Worm (Caenorhabditis elegans) whole organism, young adult: ENCODE measurements around the gene F26A1.7.

Experiments
- D2030.7 ChIP-seq: fragments of 200-800 bp; sonication (Bioruptor generic); IDR thresholded peaks from 2 replicates; pipeline ENCODE4 v1.3.6; 2022; ENCODE audit warnings: missing genetic modification reagents, missing genetic modification characterization, missing compliant biosample characterization
- F49E8.2 ChIP-seq: sonication (generic microtip); optimal IDR thresholded peaks from 3 replicates; lab custom pipeline; 2017; ENCODE audit warnings: missing genetic modification characterization, mild to moderate bottlenecking, missing compliant biosample characterization, antibody characterized with exemption, moderate library complexity; ENCODE audit not compliant: insufficient read depth
- F52B5.7 ChIP-seq: sonication (generic microtip); optimal IDR thresholded peaks from 2 replicates; lab custom pipeline; 2016; ENCODE audit warnings: mild to moderate bottlenecking, missing genetic modification characterization, missing compliant biosample characterization
- K11D2.4 ChIP-seq: fragments of 200-800 bp; sonication (Bioruptor generic); IDR thresholded peaks from 2 replicates; pipeline ENCODE4 v1.3.6; 2022; ENCODE audit warnings: missing genetic modification reagents, missing genetic modification characterization, missing compliant biosample characterization
- K12H6.12 ChIP-seq: fragments of 200-800 bp; sonication (Bioruptor generic); optimal IDR thresholded peaks from 2 replicates; lab custom pipeline; 2018; ENCODE audit warnings: mild to moderate bottlenecking, missing genetic modification characterization, missing compliant biosample characterization
- Y67H2A.10 ChIP-seq: fragments of 200-800 bp; sonication (Bioruptor generic); conservative IDR thresholded peaks from 2 replicates; pipeline ENCODE4 v1.3.6; 2022; ENCODE audit warnings: missing genetic modification reagents, missing genetic modification characterization, missing compliant biosample characterization
- ama-1 ChIP-seq, 3 experiments: fragments of 150-350 bp in 1 of 3; sonication (generic microtip) in 2 of 3; optimal IDR thresholded peaks; 2 replicates each; lab custom pipeline; 2014 to 2018; ENCODE audit warnings: missing biosample characterization in 2 of 3, missing genetic modification characterization in 2 of 3, missing genetic modification reagents in 2 of 3
- attf-5 ChIP-seq: fragments of 200-800 bp; sonication (Bioruptor generic); optimal IDR thresholded peaks from 2 replicates; lab custom pipeline; 2018; ENCODE audit warnings: mild to moderate bottlenecking, missing genetic modification characterization, missing compliant biosample characterization
- bed-2 ChIP-seq: fragments of 200-800 bp; sonication (Bioruptor generic); IDR thresholded peaks from 2 replicates; pipeline ENCODE4 v1.3.6; 2022; ENCODE audit warnings: missing genetic modification reagents, missing genetic modification characterization, missing compliant biosample characterization
- cebp-1 ChIP-seq, 2 experiments: fragments of 200-800 bp in 1 of 2; sonication (Bioruptor generic) in 1 of 2; sonication (generic microtip) in 1 of 2; IDR thresholded peaks in 1 of 2; optimal IDR thresholded peaks in 1 of 2; 2 replicates each; pipeline versions ENCODE4 v1.3.6 to Lab custom; 2017 to 2022; ENCODE audit warnings: missing compliant biosample characterization in 2 of 2, missing genetic modification characterization in 2 of 2, mild to moderate bottlenecking in 1 of 2, missing genetic modification reagents in 1 of 2, moderate library complexity in 1 of 2
- cebp-2 ChIP-seq: fragments of 200-800 bp; sonication (Bioruptor generic); IDR thresholded peaks from 2 replicates; pipeline ENCODE4 v1.3.6; 2022; ENCODE audit warnings: missing genetic modification characterization, missing compliant biosample characterization
- ceh-100 ChIP-seq: fragments of 200-800 bp; sonication (Bioruptor generic); IDR thresholded peaks from 2 replicates; pipeline ENCODE4 v1.3.6; 2022; ENCODE audit warnings: missing genetic modification reagents, missing genetic modification characterization, missing compliant biosample characterization
- ceh-58 ChIP-seq: fragments of 200-800 bp; sonication (Bioruptor generic); IDR thresholded peaks from 2 replicates; pipeline ENCODE4 v1.3.6; 2022; ENCODE audit warnings: missing genetic modification characterization, missing compliant biosample characterization
- ceh-91 ChIP-seq: fragments of 200-800 bp; sonication (Bioruptor generic); IDR thresholded peaks from 2 replicates; pipeline ENCODE4 v1.3.6; 2022; ENCODE audit warnings: missing genetic modification reagents, missing genetic modification characterization, missing compliant biosample characterization
- dox-1 ChIP-seq: fragments of 200-800 bp; sonication (Bioruptor generic); IDR thresholded peaks from 2 replicates; pipeline ENCODE4 v1.3.6; 2022; ENCODE audit warnings: missing genetic modification reagents, missing genetic modification characterization, missing compliant biosample characterization
- dpl-1 ChIP-seq: fragments of 150-350 bp; optimal IDR thresholded peaks from 2 replicates; lab custom pipeline; 2014; ENCODE audit warnings: missing biosample characterization, missing genetic modification reagents, missing genetic modification characterization
- efl-1 ChIP-seq: fragments of 150-350 bp; optimal IDR thresholded peaks from 2 replicates; lab custom pipeline; 2014; ENCODE audit warnings: missing biosample characterization, missing genetic modification reagents, missing genetic modification characterization
- ekl-4 ChIP-seq: fragments of 200-800 bp; sonication (Bioruptor generic); IDR thresholded peaks from 2 replicates; pipeline ENCODE4 v1.3.6; 2022; ENCODE audit warnings: missing genetic modification reagents, missing genetic modification characterization, missing compliant biosample characterization
- fkh-3 ChIP-seq: sonication (generic microtip); optimal IDR thresholded peaks from 2 replicates; lab custom pipeline; 2016; ENCODE audit warnings: mild to moderate bottlenecking, missing genetic modification characterization, missing compliant biosample characterization
- hmg-1.2 ChIP-seq: fragments of 200-800 bp; sonication (Bioruptor generic); IDR thresholded peaks from 2 replicates; pipeline ENCODE4 v1.3.6; 2022; ENCODE audit warnings: missing genetic modification reagents, missing genetic modification characterization, missing compliant biosample characterization
- let-607 ChIP-seq, 2 experiments: fragments of 200-800 bp in 1 of 2; sonication (Bioruptor generic) in 1 of 2; sonication (generic microtip) in 1 of 2; optimal IDR thresholded peaks; 2 replicates each; lab custom pipeline; 2016 to 2018; ENCODE audit warnings: mild to moderate bottlenecking in 2 of 2, missing compliant biosample characterization in 2 of 2, missing genetic modification characterization in 2 of 2, moderate library complexity in 2 of 2, missing genotype in 1 of 2
- lin-35 ChIP-seq, 3 experiments: fragments of 150-350 bp in 2 of 3; sonication (generic microtip) in 1 of 3; optimal IDR thresholded peaks; 2 replicates each; lab custom pipeline; 2014 to 2018; ENCODE audit warnings: missing biosample characterization in 3 of 3, missing genetic modification characterization in 3 of 3, missing genetic modification reagents in 3 of 3
- lin-54 ChIP-seq: fragments of 200-800 bp; sonication (Bioruptor generic); optimal IDR thresholded peaks from 2 replicates; lab custom pipeline; 2018; ENCODE audit warnings: mild to moderate bottlenecking, missing genetic modification characterization, missing compliant biosample characterization
- lir-1 ChIP-seq: fragments of 200-800 bp; sonication (Bioruptor generic); conservative IDR thresholded peaks from 2 replicates; pipeline ENCODE4 v1.3.6; 2022; ENCODE audit warnings: missing genetic modification reagents, missing genetic modification characterization, missing compliant biosample characterization
- lsl-1 ChIP-seq: fragments of 200-800 bp; sonication (Bioruptor generic); optimal IDR thresholded peaks from 2 replicates; lab custom pipeline; 2018; ENCODE audit warnings: mild to moderate bottlenecking, missing genetic modification characterization, moderate library complexity, missing compliant biosample characterization
- lsy-27 ChIP-seq: sonication (generic microtip); optimal IDR thresholded peaks from 2 replicates; lab custom pipeline; 2017; ENCODE audit warnings: missing genetic modification characterization, mild to moderate bottlenecking, missing compliant biosample characterization, antibody characterized with exemption, missing genotype, borderline replicate concordance; ENCODE audit not compliant: insufficient read depth
- madf-6 ChIP-seq: fragments of 200-800 bp; sonication (Bioruptor generic); IDR thresholded peaks from 2 replicates; pipeline ENCODE4 v1.3.6; 2022; ENCODE audit warnings: missing genetic modification reagents, missing genetic modification characterization, missing compliant biosample characterization
- mxl-1 ChIP-seq: sonication (generic microtip); optimal IDR thresholded peaks from 2 replicates; lab custom pipeline; 2016; ENCODE audit warnings: missing genetic modification characterization, missing compliant biosample characterization
- nhr-179 ChIP-seq: sonication (generic microtip); optimal IDR thresholded peaks from 2 replicates; lab custom pipeline; 2016; ENCODE audit warnings: mild to moderate bottlenecking, missing genetic modification characterization, missing compliant biosample characterization
- nhr-27 ChIP-seq: fragments of 200-800 bp; sonication (Bioruptor generic); optimal IDR thresholded peaks from 2 replicates; lab custom pipeline; 2018; ENCODE audit warnings: mild to moderate bottlenecking, missing genetic modification characterization, moderate library complexity, missing compliant biosample characterization
- nhr-80 ChIP-seq: sonication (generic microtip); optimal IDR thresholded peaks from 2 replicates; lab custom pipeline; 2016; ENCODE audit warnings: missing genetic modification characterization, missing compliant biosample characterization
- nhr-90 ChIP-seq: sonication (generic microtip); optimal IDR thresholded peaks from 2 replicates; lab custom pipeline; 2016; ENCODE audit warnings: missing genotype, mild to moderate bottlenecking, missing genetic modification characterization, missing compliant biosample characterization
- rcor-1 ChIP-seq: fragments of 200-800 bp; sonication (Bioruptor generic); IDR thresholded peaks from 2 replicates; pipeline ENCODE4 v1.3.6; 2022; ENCODE audit warnings: missing genetic modification reagents, missing genetic modification characterization, missing compliant biosample characterization
- repo-1 ChIP-seq: sonication (generic microtip); optimal IDR thresholded peaks from 2 replicates; lab custom pipeline; 2017; ENCODE audit warnings: mild to moderate bottlenecking, missing genetic modification characterization, missing compliant biosample characterization
- rpc-1 ChIP-seq, 2 experiments: fragments of 150-350 bp in 1 of 2; sonication (generic microtip) in 1 of 2; optimal IDR thresholded peaks; 2 replicates each; lab custom pipeline; 2014 to 2018; ENCODE audit warnings: missing biosample characterization in 1 of 2, missing genetic modification characterization in 1 of 2, missing genetic modification reagents in 1 of 2, missing genotype in 1 of 2
- snpc-1.1 ChIP-seq: sonication (generic microtip); optimal IDR thresholded peaks from 2 replicates; lab custom pipeline; 2017; ENCODE audit warnings: missing genetic modification characterization, mild to moderate bottlenecking, missing compliant biosample characterization, antibody characterized with exemption, moderate library complexity, missing genotype, missing genetic modification reagents; ENCODE audit not compliant: insufficient read depth
- somi-1 ChIP-seq: fragments of 200-800 bp; sonication (Bioruptor generic); optimal IDR thresholded peaks from 2 replicates; lab custom pipeline; 2018; ENCODE audit warnings: mild to moderate bottlenecking, missing genetic modification characterization, missing compliant biosample characterization
- tbp1 ChIP-seq: fragments of 200-800 bp; sonication (Bioruptor generic); optimal IDR thresholded peaks from 2 replicates; lab custom pipeline; 2018; ENCODE audit warnings: mild to moderate bottlenecking, missing genetic modification characterization, missing compliant biosample characterization
- xnd-1 ChIP-seq: sonication (generic microtip); optimal IDR thresholded peaks from 2 replicates; lab custom pipeline; 2016; ENCODE audit warnings: missing genotype, missing genetic modification reagents, missing genetic modification characterization, missing compliant biosample characterization
- ztf-28 ChIP-seq: fragments of 200-800 bp; sonication (Bioruptor generic); IDR thresholded peaks from 2 replicates; pipeline ENCODE4 v1.3.6; 2022; ENCODE audit warnings: missing genetic modification reagents, missing genetic modification characterization, missing compliant biosample characterization
- ztf-3 ChIP-seq: fragments of 200-800 bp; sonication (Bioruptor generic); optimal IDR thresholded peaks from 2 replicates; lab custom pipeline; 2018; ENCODE audit warnings: mild to moderate bottlenecking, missing genetic modification characterization, missing compliant biosample characterization
- ztf-6 ChIP-seq: fragments of 200-800 bp; sonication (Bioruptor generic); IDR thresholded peaks from 2 replicates; pipeline ENCODE4 v1.3.6; 2022; ENCODE audit warnings: missing genetic modification reagents, missing genetic modification characterization, missing compliant biosample characterization

Gene F26A1.7

DNA sequence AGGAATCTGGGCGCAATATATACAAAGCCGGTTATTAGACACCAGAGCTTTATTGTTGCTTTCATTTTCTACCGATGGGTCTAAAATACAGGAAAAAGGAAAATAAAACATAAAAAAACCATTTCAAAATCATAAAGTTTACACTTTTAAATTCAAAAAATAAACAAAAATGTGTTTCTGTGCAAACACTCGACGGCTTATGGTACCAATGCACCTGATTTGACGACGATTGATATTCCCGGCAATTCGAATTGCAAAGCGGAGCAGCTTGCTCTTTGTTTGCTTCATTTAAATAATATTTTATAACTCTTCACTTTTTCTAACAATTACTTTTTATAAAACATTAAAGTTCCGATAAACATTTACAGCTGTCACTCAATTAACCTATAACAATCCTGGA, 30.4 kb upstream of the F26A1.7 start, which contains the start of gene F26A1.1:
Gene F26A1.1, plus strand, starts transcription at position 369 of the 400 bp plus-strand sequence.
- TF ChIP-seq fkh-3 (tag; lab: Kevin White, UChicago) (no peak), bed-2 (GFP tag; lab: Robert Waterston, UW) (no peak), lsl-1 (peak; percentile 43), snpc-1.1 (tag; lab: Kevin White, UChicago) (no peak), ceh-100 (no peak), cebp-1 (GFP tag; IDR thresholded peaks at IDR 0.05; lab: Robert Waterston, UW) (no peak), cebp-1 (tag; optimal IDR thresholded peaks at IDR 0.05; lab: Kevin White, UChicago) (no peak), dpl-1 (GFP tag; lab: Kevin White, UChicago) (peak; percentile 14), ztf-28 (GFP tag; lab: Robert Waterston, UW) (no peak), F52B5.7 (tag; lab: Kevin White, UChicago) (no peak), let-607 (tag; optimal IDR thresholded peaks at IDR 0.05; lab: Kevin White, UChicago) (no peak), attf-5 (GFP tag; lab: Kevin White, UChicago) (no peak), K12H6.12 (tag; lab: Kevin White, UChicago) (no peak), F49E8.2 (no peak), nhr-80 (tag; lab: Kevin White, UChicago) (no peak), xnd-1 (tag; lab: Kevin White, UChicago) (no peak), repo-1 (no peak), mxl-1 (tag; lab: Kevin White, UChicago) (no peak), nhr-90 (tag; lab: Kevin White, UChicago) (no peak), efl-1 (GFP tag; lab: Kevin White, UChicago) (peak; percentile 4), lin-54 (GFP tag; lab: Kevin White, UChicago) (peak; percentile 21), rpc-1 (optimal IDR thresholded peaks at IDR 0.05; lab: Kevin White, UChicago) (no peak), rpc-1 (tag; optimal IDR thresholded peaks at IDR 0.05; lab: Kevin White, UChicago) (no peak), ztf-3 (GFP tag; lab: Kevin White, UChicago) (no peak), nhr-179 (tag; lab: Kevin White, UChicago) (no peak), lin-35 (GFP tag; optimal IDR thresholded peaks at IDR 0.05; lab: Kevin White, UChicago) (peak in 1 of 3 experiments; percentile 29), ceh-58 (GFP tag; lab: Robert Waterston, UW) (no peak), Y67H2A.10 (GFP tag; lab: Robert Waterston, UW) (no peak), somi-1 (GFP tag; lab: Kevin White, UChicago) (no peak), madf-6 (GFP tag; lab: Robert Waterston, UW) (no peak), ekl-4 (GFP tag; lab: Robert Waterston, UW) (no peak)

- TF ChIP-seq lsl-1: no peak
- peak; percentile 32; the same call in 1 of the 2 replicates for TF ChIP-seq hmg-1.2
- TF ChIP-seq let-607 (tag; optimal IDR thresholded peaks at IDR 0.05; lab: Kevin White, UChicago): peak in 1 of 2 experiments; percentile 25
- peak; percentile 37 for TF ChIP-seq attf-5 (GFP tag; lab: Kevin White, UChicago)
Observed at ce11 chrIII:4849739-4850138, 30.0 kb upstream of the F26A1.7 start, which contains the start of gene nonu-1. TSS of gene nonu-1 (minus strand) at chrIII:4849907.

ce11 chrIII:4844327-4844726, 24.6 kb upstream of the F26A1.7 start, which contains the start of the genes clec-157 and fkh-5:
TSS of gene clec-157 (minus strand) at chrIII:4844427.
TSS of gene fkh-5 (plus strand) at chrIII:4844662.
- TF ChIP-seq ama-1 (optimal IDR thresholded peaks at IDR 0.05; lab: Kevin White, UChicago) (no peak), ama-1 (GFP tag; optimal IDR thresholded peaks at IDR 0.05; lab: Kevin White, UChicago) (no peak), mxl-1 (tag; lab: Kevin White, UChicago) (no peak), ceh-58 (GFP tag; lab: Robert Waterston, UW) (no peak), lir-1 (GFP tag; lab: Robert Waterston, UW) (no peak), K11D2.4 (GFP tag; lab: Robert Waterston, UW) (no peak), dox-1 (GFP tag; lab: Robert Waterston, UW) (no peak), lsy-27 (tag; lab: Kevin White, UChicago) (no peak), tbp1 (GFP tag; lab: Kevin White, UChicago) (no peak), rcor-1 (no peak), Y67H2A.10 (GFP tag; lab: Robert Waterston, UW) (no peak), ztf-6 (GFP tag; lab: Robert Waterston, UW) (no peak), ceh-91 (GFP tag; lab: Robert Waterston, UW) (no peak), cebp-2 (GFP tag; lab: Robert Waterston, UW) (no peak), nhr-27 (tag; lab: Kevin White, UChicago) (no peak), D2030.7 (GFP tag; lab: Robert Waterston, UW) (no peak), rpc-1 (optimal IDR thresholded peaks at IDR 0.05; lab: Kevin White, UChicago) (no peak), rpc-1 (tag; optimal IDR thresholded peaks at IDR 0.05; lab: Kevin White, UChicago) (no peak), bed-2 (GFP tag; lab: Robert Waterston, UW) (no peak), ceh-100 (no peak)
